Worm (Caenorhabditis elegans): Measurements from ENCODE around the gene dgn-2.

The dgn-2 gene

DNA sequence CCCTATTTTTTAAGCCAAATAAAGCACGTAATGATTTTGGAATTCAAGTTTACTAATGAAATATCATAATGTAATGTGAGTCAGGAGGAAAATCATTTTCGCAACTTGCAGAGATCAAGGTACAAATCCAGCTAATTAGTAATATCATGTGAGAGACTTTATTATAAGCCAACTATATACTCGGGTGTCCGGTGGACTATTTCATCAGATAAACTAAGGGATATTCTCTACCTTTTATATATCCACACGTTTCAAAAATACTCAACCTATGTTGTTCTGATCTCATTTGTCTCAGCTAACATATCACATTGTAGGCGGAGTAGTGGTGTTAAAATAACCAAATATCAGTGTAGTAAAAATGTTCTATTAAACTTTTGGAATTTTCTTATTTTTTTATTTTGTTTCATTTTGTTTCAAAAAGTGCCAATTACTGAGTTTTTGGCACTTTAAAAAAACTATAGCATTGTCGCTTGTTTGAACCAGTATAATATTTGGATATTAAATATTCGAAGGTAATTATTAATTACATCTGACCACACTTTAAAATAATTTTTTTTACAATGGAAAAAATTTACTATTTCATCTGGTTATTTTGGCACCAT, 22.2 kb upstream of the dgn-2 start (continued):
- TF ChIP-seq fkh-3 (tag; optimal IDR thresholded peaks at IDR 0.05) (no peak), unc-62 (GFP tag; optimal IDR thresholded peaks at IDR 0.05) (no peak), ztf-18 (tag; optimal IDR thresholded peaks at IDR 0.05) (peak; percentile 7), nhr-120 (GFP tag; IDR thresholded peaks at IDR 0.05) (no peak), snpc-1.1 (tag; optimal IDR thresholded peaks at IDR 0.05; ENCODE audit: insufficient read depth) (no peak), K12H6.12 (tag; optimal IDR thresholded peaks at IDR 0.05) (peak; percentile 74), attf-6 (GFP tag; IDR thresholded peaks at IDR 0.05) (no peak), lag-1 (GFP tag; IDR thresholded peaks at IDR 0.05) (0 out of 2 replicates have a peak, but pooled peaks have one; percentile 30), sptf-2 (GFP tag; optimal IDR thresholded peaks at IDR 0.05) (no peak), sea-2 (GFP tag; IDR thresholded peaks at IDR 0.05) (no peak), pbrm-1 (GFP tag; IDR thresholded peaks at IDR 0.05) (peak; percentile 84), B0261.1 (tag; optimal IDR thresholded peaks at IDR 0.05) (peak; percentile 47), madf-8 (GFP tag; conservative IDR thresholded peaks at IDR 0.05) (no peak), nhr-80 (tag; optimal IDR thresholded peaks at IDR 0.05) (peak; percentile 66), rpc-1 (optimal IDR thresholded peaks at IDR 0.05) (no peak), rpc-1 (tag; optimal IDR thresholded peaks at IDR 0.05) (no peak), ceh-58 (GFP tag; IDR thresholded peaks at IDR 0.05) (no peak), cebp-2 (GFP tag; IDR thresholded peaks at IDR 0.05) (peak; percentile 81), K11D2.4 (GFP tag; IDR thresholded peaks at IDR 0.05) (peak; percentile 96), ztf-26 (tag; optimal IDR thresholded peaks at IDR 0.05) (peak; percentile 98), B0336.3 (GFP tag; IDR thresholded peaks at IDR 0.05) (peak; percentile 95), nhr-179 (tag; optimal IDR thresholded peaks at IDR 0.05) (peak; percentile 25), hlh-26 (GFP tag; conservative IDR thresholded peaks at IDR 0.05) (no peak), xnd-1 (tag; optimal IDR thresholded peaks at IDR 0.05) (no peak), tbp1 (GFP tag; optimal IDR thresholded peaks at IDR 0.05) (peak; percentile 70), hmg-1.2 (GFP tag; IDR thresholded peaks at IDR 0.05) (peak; percentile 77), mxl-1 (tag; optimal IDR thresholded peaks at IDR 0.05) (no peak), atf-7 (tag; optimal IDR thresholded peaks at IDR 0.05) (peak; percentile 93), aptf-2 (GFP tag; conservative IDR thresholded peaks at IDR 0.05) (no peak), somi-1 (GFP tag; optimal IDR thresholded peaks at IDR 0.05) (peak; percentile 66), dpff-1 (tag; optimal IDR thresholded peaks at IDR 0.05) (no peak), F39B2.1 (GFP tag; IDR thresholded peaks at IDR 0.05) (no peak), dox-1 (GFP tag; IDR thresholded peaks at IDR 0.05) (peak; percentile 90), sdz-38 (tag; optimal IDR thresholded peaks at IDR 0.05) (no peak), lsl-1 (GFP tag; optimal IDR thresholded peaks at IDR 0.05) (no peak), madf-6 (GFP tag; IDR thresholded peaks at IDR 0.05) (no peak), nhr-27 (tag; optimal IDR thresholded peaks at IDR 0.05) (no peak), tlf-1 (GFP tag; optimal IDR thresholded peaks at IDR 0.05) (peak; percentile 92), zfh-2 (GFP tag; conservative IDR thresholded peaks at IDR 0.05) (no peak), F52B5.7 (tag; optimal IDR thresholded peaks at IDR 0.05) (peak; percentile 47), Y67H2A.10 (GFP tag; conservative IDR thresholded peaks at IDR 0.05) (no peak), mcd-1 (GFP tag; IDR thresholded peaks at IDR 0.05) (peak; percentile 73; the same call in 1 of the 2 replicates), ekl-4 (GFP tag; IDR thresholded peaks at IDR 0.05) (peak; percentile 60), F10E7.11 (tag; optimal IDR thresholded peaks at IDR 0.05) (peak; percentile 71), D2030.7 (GFP tag; IDR thresholded peaks at IDR 0.05) (no peak), zim-3 (tag; optimal IDR thresholded peaks at IDR 0.05) (no peak), F57A8.1 (GFP tag; optimal IDR thresholded peaks at IDR 0.05) (no peak), F23B12.7 (tag; optimal IDR thresholded peaks at IDR 0.05; ENCODE audit: insufficient read depth) (peak; percentile 86), lin-35 (GFP tag; optimal IDR thresholded peaks at IDR 0.05) (peak in 2 of 3 experiments; percentile 48 to 95), attf-3 (GFP tag; conservative IDR thresholded peaks at IDR 0.05) (no peak)
